Worm (Caenorhabditis elegans): ENCODE measurements around the gene K07E8.6.

- TF ChIP-seq ceh-36 (tag; optimal IDR thresholded peaks at IDR 0.05) = no peak
- TF ChIP-seq tbx-37 (GFP tag; conservative IDR thresholded peaks at IDR 0.05) = no peak
- no peak for TF ChIP-seq sea-1 (GFP tag; conservative IDR thresholded peaks at IDR 0.05)
- TF ChIP-seq aly-1 (tag; optimal IDR thresholded peaks at IDR 0.05) = no peak
These were observed 37.3 kb downstream of the K07E8.6 start, which contains the start of gene nhl-3 for ce11 chrII:602020-602419.

Measured in whole organism, early embryonic.